Worm (Caenorhabditis elegans) whole organism, midembryonic: ENCODE results near the gene str-31.

Source experiments
- T22C8.4 ChIP-seq: fragments of 200-800 bp; sonication (Bioruptor generic); IDR thresholded peaks from 2 replicates; pipeline ENCODE4 v1.3.6; 2022; ENCODE audit warnings: missing genetic modification characterization, missing compliant biosample characterization
- cog-1 ChIP-seq: sonication (generic microtip); optimal IDR thresholded peaks from 2 replicates; lab custom pipeline; 2016; ENCODE audit warnings: missing genetic modification characterization, missing compliant biosample characterization
- flt-1 ChIP-seq: fragments of 200-800 bp; sonication (Bioruptor generic); IDR thresholded peaks from 2 replicates; pipeline ENCODE4 v1.3.6; 2022; ENCODE audit warnings: missing genetic modification characterization, missing compliant biosample characterization
- klf-2 ChIP-seq: fragments of 200-800 bp; sonication (Bioruptor generic); conservative IDR thresholded peaks from 2 replicates; pipeline ENCODE4 v1.3.6; 2022; ENCODE audit warnings: missing genetic modification reagents, missing genetic modification characterization, missing compliant biosample characterization
- med-1 ChIP-seq: sonication (generic microtip); optimal IDR thresholded peaks from 2 replicates; lab custom pipeline; 2017; ENCODE audit warnings: missing genetic modification characterization, mild to moderate bottlenecking, missing compliant biosample characterization, antibody characterized with exemption, missing genetic modification reagents; ENCODE audit not compliant: insufficient read depth
- ref-1 ChIP-seq: fragments of 200-800 bp; sonication (Bioruptor generic); conservative IDR thresholded peaks from 2 replicates; pipeline ENCODE4 v1.3.6; 2022; ENCODE audit warnings: missing genetic modification reagents, missing genetic modification characterization, missing compliant biosample characterization
- tab-1 ChIP-seq: fragments of 200-800 bp; sonication (Bioruptor generic); IDR thresholded peaks from 2 replicates; pipeline ENCODE4 v1.3.6; 2022; ENCODE audit warnings: missing genetic modification characterization, missing compliant biosample characterization
- ztf-23 ChIP-seq: fragments of 200-800 bp; sonication (Bioruptor generic); IDR thresholded peaks from 2 replicates; pipeline ENCODE4 v1.3.6; 2022; ENCODE audit warnings: missing genetic modification reagents, missing genetic modification characterization, missing compliant biosample characterization

DNA sequence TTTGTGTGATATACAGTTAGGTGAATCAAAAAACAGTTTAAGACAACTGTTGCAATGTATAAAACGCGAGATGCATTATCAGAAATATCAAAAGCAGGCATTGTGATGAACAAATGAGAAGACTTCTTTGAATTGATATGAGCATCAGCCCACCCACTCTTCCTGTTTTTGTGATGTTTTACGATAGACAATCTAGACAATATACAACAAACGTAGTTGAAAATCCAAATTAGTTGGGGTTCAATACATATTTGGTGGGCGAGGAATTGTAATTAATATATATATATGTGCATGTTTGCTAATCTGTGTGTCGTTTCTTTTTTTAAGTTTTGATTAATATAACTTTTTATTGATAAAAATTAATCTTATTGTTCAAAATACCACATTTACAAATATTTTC, 35.7 kb downstream of the str-31 start, which contains the start of gene str-28:
- TF ChIP-seq flt-1 (GFP tag; lab: Robert Waterston, UW) (no peak), cog-1 (tag; lab: Kevin White, UChicago) (no peak), T22C8.4 (no peak), med-1 (GFP tag; lab: Kevin White, UChicago) (no peak), ztf-23 (GFP tag; lab: Robert Waterston, UW) (no peak), klf-2 (GFP tag; lab: Robert Waterston, UW) (no peak), ref-1 (no peak), tab-1 (no peak)
